Worm (Caenorhabditis elegans) whole organism, midembryonic: Measurements from ENCODE around the gene Y51A2A.4.

Source experiments
- flt-1 ChIP-seq: fragments of 200-800 bp; sonication (Bioruptor generic); IDR thresholded peaks from 2 replicates; pipeline ENCODE4 v1.3.6; 2022; ENCODE audit warnings: missing genetic modification characterization, missing compliant biosample characterization
- klf-2 ChIP-seq: fragments of 200-800 bp; sonication (Bioruptor generic); conservative IDR thresholded peaks from 2 replicates; pipeline ENCODE4 v1.3.6; 2022; ENCODE audit warnings: missing genetic modification reagents, missing genetic modification characterization, missing compliant biosample characterization
- med-1 ChIP-seq: sonication (generic microtip); optimal IDR thresholded peaks from 2 replicates; lab custom pipeline; 2017; ENCODE audit warnings: missing genetic modification characterization, mild to moderate bottlenecking, missing compliant biosample characterization, antibody characterized with exemption, missing genetic modification reagents; ENCODE audit not compliant: insufficient read depth
- ztf-23 ChIP-seq: fragments of 200-800 bp; sonication (Bioruptor generic); IDR thresholded peaks from 2 replicates; pipeline ENCODE4 v1.3.6; 2022; ENCODE audit warnings: missing genetic modification reagents, missing genetic modification characterization, missing compliant biosample characterization

ce11 chrV:18331086-18331485 lies 40.3 kb downstream of the Y51A2A.4 start, which contains the start of gene B0462.4:
- no peak for TF ChIP-seq flt-1 (GFP tag; lab: Robert Waterston, UW)
- TF ChIP-seq klf-2 (GFP tag; lab: Robert Waterston, UW), result no peak
- TF ChIP-seq med-1 (GFP tag; lab: Kevin White, UChicago), result no peak
- TF ChIP-seq ztf-23 (GFP tag; lab: Robert Waterston, UW), result no peak
